Worm (Caenorhabditis elegans): Measurements from ENCODE around the gene ugt-13.

ugt-13 gene

ce11 chrV:4924618-4925017 lies 15.9 kb downstream of the ugt-13 start, which contains the start of gene srh-20:
Gene srh-20 (plus strand): TSS chrV:4924918.
- TF ChIP-seq madf-10 (tag; optimal IDR thresholded peaks at IDR 0.05) (no peak), aptf-2 (GFP tag; conservative IDR thresholded peaks at IDR 0.05) (no peak), dox-1 (GFP tag; IDR thresholded peaks at IDR 0.05) (no peak), snpc-3.4 (tag; optimal IDR thresholded peaks at IDR 0.05) (no peak), zfh-2 (GFP tag; conservative IDR thresholded peaks at IDR 0.05) (no peak), madf-8 (GFP tag; conservative IDR thresholded peaks at IDR 0.05) (no peak)

ce11 chrV:4926371-4926770 lies 17.7 kb downstream of the ugt-13 start, which contains the start of gene srh-21:
Gene srh-21 (plus strand): TSS chrV:4926671.
- no peak for TF ChIP-seq ccch-3 (GFP tag; optimal IDR thresholded peaks at IDR 0.05)
- TF ChIP-seq lag-1 (GFP tag; IDR thresholded peaks at IDR 0.05) = no peak
- TF ChIP-seq nhr-80 (tag; optimal IDR thresholded peaks at IDR 0.05) = no peak
- TF ChIP-seq gei-17 (GFP tag; optimal IDR thresholded peaks at IDR 0.05) = no peak
- TF ChIP-seq sea-2 (GFP tag; IDR thresholded peaks at IDR 0.05) = no peak
- no peak for TF ChIP-seq atf-7 (tag; optimal IDR thresholded peaks at IDR 0.05)
- no peak for TF ChIP-seq Y95B8A.8 (GFP tag; IDR thresholded peaks at IDR 0.05)
- no peak for TF ChIP-seq lin-26 (GFP tag; IDR thresholded peaks at IDR 0.05)
- TF ChIP-seq T26A5.8 (tag; optimal IDR thresholded peaks at IDR 0.05) = no peak
- no peak for TF ChIP-seq unc-62 (GFP tag; optimal IDR thresholded peaks at IDR 0.05)
- TF ChIP-seq snpc-1.3 (tag; optimal IDR thresholded peaks at IDR 0.05; ENCODE audit: insufficient read depth) = no peak
- no peak for TF ChIP-seq F49E8.2 (tag; optimal IDR thresholded peaks at IDR 0.05; ENCODE audit: insufficient read depth)
- no peak for TF ChIP-seq Y67H2A.10 (GFP tag; conservative IDR thresholded peaks at IDR 0.05)
- no peak for TF ChIP-seq lir-1 (GFP tag; conservative IDR thresholded peaks at IDR 0.05)
- no peak for TF ChIP-seq ceh-100 (GFP tag; IDR thresholded peaks at IDR 0.05)
- no peak for TF ChIP-seq aptf-2 (GFP tag; conservative IDR thresholded peaks at IDR 0.05)

ce11 chrV:4929842-4930241 lies 21.2 kb downstream of the ugt-13 start, which contains the start of gene str-205:
Gene str-205 (minus strand): TSS chrV:4929942.
- TF ChIP-seq cebp-1 (GFP tag; IDR thresholded peaks at IDR 0.05) (no peak), cebp-1 (tag; optimal IDR thresholded peaks at IDR 0.05) (no peak), B0019.2 (GFP tag; conservative IDR thresholded peaks at IDR 0.05) (no peak), ama-1 (optimal IDR thresholded peaks at IDR 0.05) (no peak), ama-1 (GFP tag; optimal IDR thresholded peaks at IDR 0.05) (no peak)

ce11 chrV:4932814-4933213 lies 24.1 kb downstream of the ugt-13 start, which contains the start of gene C02E7.10:
Gene C02E7.10 (minus strand): TSS chrV:4933045.
- TF ChIP-seq athp-1 (tag; optimal IDR thresholded peaks at IDR 0.05) (no peak), snpc-3.4 (tag; optimal IDR thresholded peaks at IDR 0.05) (no peak), snpc-4 (GFP tag; optimal IDR thresholded peaks at IDR 0.05) (no peak), snpc-4 (tag; optimal IDR thresholded peaks at IDR 0.05) (no peak), mxl-1 (tag; optimal IDR thresholded peaks at IDR 0.05) (no peak), F37B4.10 (GFP tag; IDR thresholded peaks at IDR 0.05) (no peak)

- TF ChIP-seq lsl-1 (GFP tag; optimal IDR thresholded peaks at IDR 0.05) (no peak), mel-28 (tag; optimal IDR thresholded peaks at IDR 0.05; ENCODE audit: borderline replicate concordance) (no peak), F10E7.11 (tag; optimal IDR thresholded peaks at IDR 0.05) (no peak), madf-8 (GFP tag; conservative IDR thresholded peaks at IDR 0.05) (no peak), lag-1 (GFP tag; IDR thresholded peaks at IDR 0.05) (no peak), repo-1 (tag; optimal IDR thresholded peaks at IDR 0.05) (no peak), F55B11.4 (tag; optimal IDR thresholded peaks at IDR 0.05; ENCODE audit: borderline replicate concordance, insufficient read depth) (no peak), snpc-1.1 (tag; optimal IDR thresholded peaks at IDR 0.05; ENCODE audit: insufficient read depth) (no peak), let-607 (tag; optimal IDR thresholded peaks at IDR 0.05) (no peak), snpc-3.4 (tag; optimal IDR thresholded peaks at IDR 0.05) (no peak), F33H1.4 (GFP tag; IDR thresholded peaks at IDR 0.05) (no peak), snpc-4 (GFP tag; optimal IDR thresholded peaks at IDR 0.05) (no peak), snpc-4 (tag; optimal IDR thresholded peaks at IDR 0.05) (no peak), lir-1 (GFP tag; conservative IDR thresholded peaks at IDR 0.05) (no peak)
These were observed 24.6 kb downstream of the ugt-13 start for ce11 chrV:4933268-4933667.
